Fruit fly (Drosophila melanogaster) whole organism, prepupa: ENCODE measurements around the gene GABA-B-R3.

Experiments
- Blimp-1 ChIP-seq: fragments of 200-800 bp; sonication (Bioruptor generic); optimal IDR thresholded peaks from 3 replicates; lab custom pipeline; 2017; ENCODE audit warnings: missing biosample characterization, missing genetic modification characterization, mild to moderate bottlenecking, moderate library complexity, missing genetic modification reagents
- CG10631 ChIP-seq: fragments of 200-800 bp; sonication (Bioruptor generic); optimal IDR thresholded peaks from 2 replicates; lab custom pipeline; 2016; ENCODE audit warnings: missing biosample characterization, missing genetic modification characterization
- CG11294 ChIP-seq: fragments of 200-800 bp; sonication (Bioruptor generic); IDR thresholded peaks from 2 replicates; pipeline ENCODE4 v1.3.6; 2022; ENCODE audit warnings: missing biosample characterization, missing genetic modification characterization
- CG11762 ChIP-seq: fragments of 200-800 bp; sonication (Bioruptor generic); optimal IDR thresholded peaks from 3 replicates; lab custom pipeline; 2016; ENCODE audit warnings: missing biosample characterization, missing genetic modification characterization; ENCODE audit not compliant: insufficient read depth
- CG15336 ChIP-seq: fragments of 200-800 bp; sonication (Bioruptor generic); IDR thresholded peaks from 2 replicates; pipeline ENCODE4 v1.3.6; 2022; ENCODE audit warnings: missing biosample characterization, missing genetic modification characterization
- CG1621 ChIP-seq: fragments of 200-800 bp; sonication (Bioruptor generic); optimal IDR thresholded peaks from 3 replicates; lab custom pipeline; 2018; ENCODE audit warnings: missing biosample characterization, mild to moderate bottlenecking, missing genetic modification characterization
- CG16779 ChIP-seq: fragments of 200-800 bp; sonication (Bioruptor generic); optimal IDR thresholded peaks from 3 replicates; lab custom pipeline; 2017; ENCODE audit warnings: missing biosample characterization, mild to moderate bottlenecking, missing genetic modification characterization
- CG3032 ChIP-seq: fragments of 200-800 bp; optimal IDR thresholded peaks from 2 replicates; lab custom pipeline; 2019; ENCODE audit warnings: missing biosample characterization, mild to moderate bottlenecking, missing genetic modification characterization, moderate library complexity
- CG31627 ChIP-seq: fragments of 200-800 bp; sonication (Bioruptor generic); optimal IDR thresholded peaks from 3 replicates; lab custom pipeline; 2016; ENCODE audit warnings: missing biosample characterization, missing genetic modification characterization
- CG34406 ChIP-seq: fragments of 200-800 bp; sonication (Bioruptor generic); optimal IDR thresholded peaks from 3 replicates; lab custom pipeline; 2016; ENCODE audit warnings: missing biosample characterization, missing genetic modification characterization
- CG3919 ChIP-seq: fragments of 200-800 bp; sonication (Bioruptor generic); optimal IDR thresholded peaks from 3 replicates; lab custom pipeline; 2016; ENCODE audit warnings: missing biosample characterization, missing genetic modification characterization
- CG4318 ChIP-seq: fragments of 200-800 bp; sonication (Bioruptor generic); optimal IDR thresholded peaks from 3 replicates; lab custom pipeline; 2017; ENCODE audit warnings: missing biosample characterization, mild to moderate bottlenecking, missing genetic modification characterization
- CG6163 ChIP-seq: fragments of 200-800 bp; sonication (Bioruptor generic); IDR thresholded peaks from 3 replicates; pipeline ENCODE4 v1.3.6; 2022; ENCODE audit warnings: missing biosample characterization, missing genetic modification characterization
- CG6276 ChIP-seq: fragments of 200-800 bp; sonication (Bioruptor generic); optimal IDR thresholded peaks from 2 replicates; lab custom pipeline; 2017; ENCODE audit warnings: missing biosample characterization, mild to moderate bottlenecking, missing genetic modification characterization
- CG6792 ChIP-seq: fragments of 200-800 bp; sonication (Bioruptor generic); optimal IDR thresholded peaks from 3 replicates; lab custom pipeline; 2016; ENCODE audit warnings: missing biosample characterization, missing genetic modification characterization
- CG6808 ChIP-seq: fragments of 200-800 bp; sonication (Bioruptor generic); optimal IDR thresholded peaks from 3 replicates; lab custom pipeline; 2017; ENCODE audit warnings: missing biosample characterization, missing genetic modification characterization, mild to moderate bottlenecking, moderate library complexity, missing genetic modification reagents
- CG6854 ChIP-seq: fragments of 200-800 bp; sonication (Bioruptor generic); optimal IDR thresholded peaks from 2 replicates; lab custom pipeline; 2017; ENCODE audit warnings: missing biosample characterization, mild to moderate bottlenecking, missing genetic modification characterization
- CG7368 ChIP-seq: fragments of 200-800 bp; sonication (Bioruptor generic); optimal IDR thresholded peaks from 3 replicates; lab custom pipeline; 2016; ENCODE audit warnings: missing biosample characterization, missing genetic modification characterization
- CG8319 ChIP-seq: fragments of 200-800 bp; sonication (Bioruptor generic); optimal IDR thresholded peaks from 3 replicates; lab custom pipeline; 2016; ENCODE audit warnings: missing biosample characterization, missing genetic modification characterization
- CG9139 ChIP-seq: fragments of 200-800 bp; sonication (Bioruptor generic); optimal IDR thresholded peaks from 3 replicates; lab custom pipeline; 2017; ENCODE audit warnings: missing biosample characterization, mild to moderate bottlenecking, missing genetic modification characterization
- Eip75B ChIP-seq: fragments of 200-800 bp; sonication (Bioruptor generic); optimal IDR thresholded peaks from 3 replicates; lab custom pipeline; 2016; ENCODE audit warnings: missing biosample characterization, missing genetic modification characterization
- Eip78C ChIP-seq: fragments of 200-800 bp; sonication (Bioruptor generic); peaks from one replicate; lab custom pipeline; 2016; ENCODE audit warnings: missing biosample characterization, missing genetic modification characterization
- Ets21C ChIP-seq: fragments of 200-800 bp; sonication (Bioruptor generic); optimal IDR thresholded peaks from 3 replicates; lab custom pipeline; 2016; ENCODE audit warnings: missing biosample characterization, missing genetic modification characterization
- Ets96B ChIP-seq: fragments of 200-800 bp; optimal IDR thresholded peaks from 2 replicates; lab custom pipeline; 2019; ENCODE audit warnings: missing biosample characterization, mild to moderate bottlenecking, missing genetic modification characterization, moderate library complexity
- Gug ChIP-seq: fragments of 200-800 bp; sonication (Bioruptor generic); IDR thresholded peaks from 2 replicates; pipeline ENCODE4 v1.3.6; 2022; ENCODE audit warnings: missing biosample characterization, missing genetic modification characterization
- Hr38 ChIP-seq: sonication (Bioruptor generic); optimal IDR thresholded peaks from 2 replicates; lab custom pipeline; 2016; ENCODE audit warnings: missing biosample characterization, missing genetic modification characterization
- Hr39 ChIP-seq: fragments of 200-800 bp; sonication (Bioruptor generic); optimal IDR thresholded peaks from 2 replicates; lab custom pipeline; 2016; ENCODE audit warnings: missing biosample characterization, missing genetic modification characterization
- Lpt ChIP-seq: fragments of 200-800 bp; sonication (Bioruptor generic); optimal IDR thresholded peaks from 3 replicates; lab custom pipeline; 2016; ENCODE audit warnings: missing biosample characterization, missing genetic modification characterization
- Met ChIP-seq: fragments of 200-800 bp; sonication (Bioruptor generic); optimal IDR thresholded peaks from 3 replicates; lab custom pipeline; 2016; ENCODE audit warnings: missing biosample characterization, missing genetic modification characterization
- OdsH ChIP-seq: fragments of 200-800 bp; sonication (Bioruptor generic); optimal IDR thresholded peaks from 3 replicates; lab custom pipeline; 2016; ENCODE audit warnings: missing biosample characterization, missing genetic modification characterization
- Smox ChIP-seq: fragments of 200-800 bp; sonication (Bioruptor generic); optimal IDR thresholded peaks from 3 replicates; lab custom pipeline; 2016; ENCODE audit warnings: missing biosample characterization, missing genetic modification characterization
- Sox102F ChIP-seq: fragments of 200-800 bp; sonication (Bioruptor generic); optimal IDR thresholded peaks from 2 replicates; lab custom pipeline; 2016; ENCODE audit warnings: missing biosample characterization, mild to moderate bottlenecking, missing genetic modification characterization
- Sox14 ChIP-seq: fragments of 200-800 bp; sonication (Bioruptor generic); optimal IDR thresholded peaks from 3 replicates; lab custom pipeline; 2016; ENCODE audit warnings: missing biosample characterization, missing genetic modification characterization
- Sox15 ChIP-seq: fragments of 200-800 bp; sonication (Bioruptor generic); optimal IDR thresholded peaks from 3 replicates; lab custom pipeline; 2016; ENCODE audit warnings: missing biosample characterization, missing genetic modification characterization
- achi ChIP-seq: fragments of 200-800 bp; sonication (Bioruptor generic); optimal IDR thresholded peaks from 3 replicates; lab custom pipeline; 2016; ENCODE audit warnings: missing biosample characterization, missing genetic modification characterization
- cyc ChIP-seq: fragments of 200-800 bp; sonication (Bioruptor generic); optimal IDR thresholded peaks from 3 replicates; lab custom pipeline; 2016; ENCODE audit warnings: missing biosample characterization, missing genetic modification characterization
- dac ChIP-seq: fragments of 200-800 bp; sonication (Bioruptor generic); optimal IDR thresholded peaks from 2 replicates; lab custom pipeline; 2017; ENCODE audit warnings: missing biosample characterization, mild to moderate bottlenecking, missing genetic modification characterization
- dsx ChIP-seq: fragments of 200-800 bp; optimal IDR thresholded peaks from 3 replicates; lab custom pipeline; 2019; ENCODE audit warnings: missing biosample characterization, mild to moderate bottlenecking, missing genetic modification characterization, moderate library complexity; ENCODE audit not compliant: poor library complexity, severe bottlenecking
- eg ChIP-seq: fragments of 200-800 bp; sonication (Bioruptor generic); IDR thresholded peaks from 3 replicates; pipeline ENCODE4 v1.3.6; 2022; ENCODE audit warnings: missing biosample characterization, missing genetic modification characterization
- fd59A ChIP-seq: fragments of 200-800 bp; sonication (Bioruptor generic); optimal IDR thresholded peaks from 2 replicates; lab custom pipeline; 2017; ENCODE audit warnings: missing biosample characterization, mild to moderate bottlenecking, missing genetic modification characterization, missing genetic modification reagents
- fd85E ChIP-seq: fragments of 200-800 bp; sonication (Bioruptor generic); optimal IDR thresholded peaks from 3 replicates; lab custom pipeline; 2016; ENCODE audit warnings: missing biosample characterization, missing genetic modification characterization
- fkh ChIP-seq: fragments of 200-800 bp; sonication (Bioruptor generic); optimal IDR thresholded peaks from 3 replicates; lab custom pipeline; 2017; ENCODE audit warnings: missing biosample characterization, mild to moderate bottlenecking, missing genetic modification characterization, moderate library complexity
- lz ChIP-seq: fragments of 200-800 bp; sonication (Bioruptor generic); optimal IDR thresholded peaks from 3 replicates; lab custom pipeline; 2016; ENCODE audit warnings: missing biosample characterization, missing genetic modification characterization
- net ChIP-seq: fragments of 200-800 bp; sonication (Bioruptor generic); optimal IDR thresholded peaks from 3 replicates; lab custom pipeline; 2016; ENCODE audit warnings: missing biosample characterization, missing genetic modification characterization
- pdm3 ChIP-seq: fragments of 200-800 bp; sonication (Bioruptor generic); optimal IDR thresholded peaks from 3 replicates; lab custom pipeline; 2016; ENCODE audit warnings: missing biosample characterization, missing genetic modification characterization
- salr ChIP-seq, 2 experiments: fragments of 200-800 bp; sonication (Bioruptor generic); optimal IDR thresholded peaks; 3 replicates each; lab custom pipeline; 2016 to 2018; ENCODE audit warnings: missing biosample characterization in 2 of 2, missing genetic modification characterization in 2 of 2, mild to moderate bottlenecking in 1 of 2
- spab ChIP-seq: fragments of 200-800 bp; sonication (Bioruptor generic); optimal IDR thresholded peaks from 2 replicates; lab custom pipeline; 2017; ENCODE audit warnings: missing biosample characterization, mild to moderate bottlenecking, missing genetic modification characterization, missing genetic modification reagents
- svp ChIP-seq: fragments of 200-800 bp; sonication (Bioruptor generic); peaks from one replicate; lab custom pipeline; 2016; ENCODE audit warnings: missing biosample characterization, missing genetic modification characterization
- topi ChIP-seq: fragments of 200-800 bp; sonication (Bioruptor generic); optimal IDR thresholded peaks from 3 replicates; lab custom pipeline; 2016; ENCODE audit warnings: missing biosample characterization, missing genetic modification characterization

Gene GABA-B-R3

dm6 chr2L:749645-750044, at the start of gene GABA-B-R3:
Gene GABA-B-R3, plus strand, starts transcription at chr2L:749945.
- no peak for TF ChIP-seq CG6808 (GFP tag; lab: Kevin White, UChicago)
- no peak for TF ChIP-seq fd59A (GFP tag; lab: Kevin White, UChicago)
- TF ChIP-seq topi (GFP tag; lab: Kevin White, UChicago) = no peak
- TF ChIP-seq dsx (GFP tag; lab: Kevin White, UChicago) = no peak
- no peak for TF ChIP-seq Blimp-1
- no peak for TF ChIP-seq CG11762 (GFP tag; lab: Kevin White, UChicago)
- no peak for TF ChIP-seq net
- no peak for TF ChIP-seq fd85E (GFP tag; lab: Kevin White, UChicago)

- peak; percentile 51 for TF ChIP-seq CG31627 (GFP tag; lab: Kevin White, UChicago)
- peak; percentile 67 for TF ChIP-seq CG3919 (GFP tag; lab: Kevin White, UChicago)
- TF ChIP-seq Ets96B (tag; lab: Kevin White, UChicago) = peak; percentile 50
- peak; percentile 30 for TF ChIP-seq CG3032 (tag; lab: Kevin White, UChicago)
- peak; percentile 15 for TF ChIP-seq CG11762 (GFP tag; lab: Kevin White, UChicago)
- peak; percentile 67 for TF ChIP-seq Sox102F
- peak; percentile 67 for TF ChIP-seq lz (GFP tag; lab: Kevin White, UChicago)
- no peak for TF ChIP-seq Lpt (GFP tag; lab: Kevin White, UChicago)
- peak; percentile 41 for TF ChIP-seq cyc (GFP tag; lab: Kevin White, UChicago)
- peak; percentile 48 for TF ChIP-seq achi (GFP tag; lab: Kevin White, UChicago)
- peak; percentile 46 for TF ChIP-seq Eip75B (GFP tag; lab: Kevin White, UChicago)
- TF ChIP-seq CG8319 (GFP tag; lab: Kevin White, UChicago) = no peak
- TF ChIP-seq OdsH (GFP tag; lab: Kevin White, UChicago) = peak; percentile 40
- TF ChIP-seq CG9139 (GFP tag; lab: Kevin White, UChicago) = no peak
- TF ChIP-seq dac (GFP tag; lab: Kevin White, UChicago) = no peak
- TF ChIP-seq CG6808 (GFP tag; lab: Kevin White, UChicago) = peak; percentile 39
- no peak for TF ChIP-seq salr (GFP tag; optimal IDR thresholded peaks at IDR 0.05; lab: Kevin White, UChicago)
- TF ChIP-seq fd85E (GFP tag; lab: Kevin White, UChicago) = no peak
- peak; percentile 24 for TF ChIP-seq Ets21C (GFP tag; lab: Kevin White, UChicago)
- TF ChIP-seq Sox15 (GFP tag; lab: Kevin White, UChicago) = no peak
- TF ChIP-seq pdm3 (GFP tag; lab: Kevin White, UChicago) = peak; percentile 42
- peak; percentile 63 for TF ChIP-seq dsx (GFP tag; lab: Kevin White, UChicago)
- 0 out of 2 replicates have a peak, but pooled peaks have one; percentile 17 for TF ChIP-seq CG15336
- TF ChIP-seq Smox (GFP tag; lab: Kevin White, UChicago) = peak; percentile 53
- TF ChIP-seq CG6792 (GFP tag; lab: Kevin White, UChicago) = peak; percentile 43
- peak; percentile 71 for TF ChIP-seq Met (GFP tag; lab: Kevin White, UChicago)
- peak; percentile 30 for TF ChIP-seq fd59A (GFP tag; lab: Kevin White, UChicago)
- TF ChIP-seq CG1621 (tag; lab: Kevin White, UChicago) = no peak
- TF ChIP-seq CG11294 = no peak
- TF ChIP-seq fkh (GFP tag; lab: Kevin White, UChicago) = no peak
- no peak for TF ChIP-seq net
- TF ChIP-seq Gug (GFP tag; lab: Robert Waterston, UW) = 0 out of 2 replicates have a peak, but pooled peaks have one; percentile 26
- peak; percentile 47 for TF ChIP-seq Sox14 (GFP tag; lab: Kevin White, UChicago)
- peak; percentile 37 for TF ChIP-seq CG34406
- TF ChIP-seq spab (GFP tag; lab: Kevin White, UChicago) = peak; percentile 49
- TF ChIP-seq CG6276 = peak; percentile 19
- peak; percentile 84 for TF ChIP-seq svp (GFP tag; lab: Kevin White, UChicago)
- peak; percentile 42 for TF ChIP-seq CG10631 (GFP tag; lab: Kevin White, UChicago)
- TF ChIP-seq Hr39 = peak; percentile 55
- TF ChIP-seq CG16779 (tag; lab: Kevin White, UChicago) = no peak
- TF ChIP-seq CG6854 = peak; percentile 10
- peak; percentile 88 for TF ChIP-seq Eip78C
- TF ChIP-seq eg (GFP tag; lab: Robert Waterston, UW) = no peak
- TF ChIP-seq CG4318 = peak; percentile 8
- TF ChIP-seq CG7368 = no peak
- no peak for TF ChIP-seq Hr38 (GFP tag; lab: Kevin White, UChicago)
- peak; percentile 59 for TF ChIP-seq topi (GFP tag; lab: Kevin White, UChicago)
- peak; percentile 28; the same call in 1 of the 3 replicates for TF ChIP-seq CG6163 (GFP tag; lab: Robert Waterston, UW)
Observed at dm6 chr2L:700787-701186, 49.0 kb upstream of the GABA-B-R3 start.
